Fruit fly (Drosophila melanogaster) whole organism, pupa: Measurements from ENCODE around the gene CG32379.

Source experiments
- CG10348 ChIP-seq: fragments of 200-800 bp; sonication (Bioruptor generic); IDR thresholded peaks from 2 replicates; pipeline ENCODE4 v1.3.6; 2022; ENCODE audit warnings: missing biosample characterization, missing genetic modification characterization
- CG12605 ChIP-seq: fragments of 200-800 bp; sonication (Bioruptor generic); IDR thresholded peaks from 2 replicates; pipeline ENCODE4 v1.3.6; 2022; ENCODE audit warnings: missing biosample characterization, missing genetic modification characterization
- CG13204 ChIP-seq: fragments of 200-800 bp; sonication (Bioruptor generic); optimal IDR thresholded peaks from 2 replicates; lab custom pipeline; 2018; ENCODE audit warnings: missing biosample characterization, mild to moderate bottlenecking, missing genetic modification characterization, moderate library complexity
- CG14655 ChIP-seq: fragments of 200-800 bp; sonication (Bioruptor generic); optimal IDR thresholded peaks from 3 replicates; lab custom pipeline; 2017; ENCODE audit warnings: mild to moderate bottlenecking, missing biosample characterization, missing genetic modification reagents, missing genetic modification characterization
- CG15710 ChIP-seq: fragments of 200-800 bp; sonication (Bioruptor generic); optimal IDR thresholded peaks from 2 replicates; lab custom pipeline; 2018; ENCODE audit warnings: missing biosample characterization, mild to moderate bottlenecking, missing genetic modification characterization, moderate library complexity
- CG17806 ChIP-seq: fragments of 200-800 bp; sonication (Bioruptor generic); optimal IDR thresholded peaks from 2 replicates; lab custom pipeline; 2018; ENCODE audit warnings: missing biosample characterization, mild to moderate bottlenecking, missing genetic modification characterization, moderate library complexity
- CG32121 ChIP-seq: fragments of 200-800 bp; sonication (Bioruptor generic); IDR thresholded peaks from 2 replicates; pipeline ENCODE4 v1.3.6; 2022; ENCODE audit warnings: missing biosample characterization, missing genetic modification characterization
- CG34367 ChIP-seq: fragments of 200-800 bp; sonication (Bioruptor generic); optimal IDR thresholded peaks from 2 replicates; lab custom pipeline; 2018; ENCODE audit warnings: missing biosample characterization, mild to moderate bottlenecking, missing genetic modification characterization
- CG4496 ChIP-seq: fragments of 200-800 bp; sonication (Bioruptor generic); IDR thresholded peaks from 3 replicates; pipeline ENCODE4 v1.3.6; 2022; ENCODE audit warnings: missing biosample characterization, missing genetic modification characterization
- CG8159 ChIP-seq: fragments of 200-800 bp; sonication (Bioruptor generic); optimal IDR thresholded peaks from 3 replicates; lab custom pipeline; 2018; ENCODE audit warnings: missing biosample characterization, mild to moderate bottlenecking, missing genetic modification characterization, moderate library complexity
- CG8301 ChIP-seq: fragments of 200-800 bp; sonication (Bioruptor generic); optimal IDR thresholded peaks from 2 replicates; lab custom pipeline; 2018; ENCODE audit warnings: missing biosample characterization, mild to moderate bottlenecking, missing genetic modification characterization
- CG9948 ChIP-seq: fragments of 200-800 bp; sonication (Bioruptor generic); optimal IDR thresholded peaks from 2 replicates; lab custom pipeline; 2018; ENCODE audit warnings: missing biosample characterization, mild to moderate bottlenecking, missing genetic modification characterization, moderate library complexity
- D1 ChIP-seq: fragments of 200-800 bp; sonication (Bioruptor generic); optimal IDR thresholded peaks from 2 replicates; lab custom pipeline; 2018; ENCODE audit warnings: missing biosample characterization, mild to moderate bottlenecking, missing genetic modification characterization, moderate library complexity
- EcR ChIP-seq: fragments of 200-800 bp; sonication (Bioruptor generic); optimal IDR thresholded peaks from 3 replicates; lab custom pipeline; 2019; ENCODE audit warnings: missing biosample characterization, missing genetic modification characterization, mild to moderate bottlenecking, moderate library complexity, missing genetic modification reagents
- Ets98B ChIP-seq: fragments of 200-800 bp; sonication (Bioruptor generic); IDR thresholded peaks from 2 replicates; pipeline ENCODE4 v1.3.6; 2022; ENCODE audit warnings: missing biosample characterization, missing genetic modification characterization
- Pif1A ChIP-seq: fragments of 200-800 bp; sonication (Bioruptor generic); optimal IDR thresholded peaks from 3 replicates; lab custom pipeline; 2016; ENCODE audit warnings: missing biosample characterization, missing genetic modification characterization
- Pif1B ChIP-seq: fragments of 200-800 bp; sonication (Bioruptor generic); optimal IDR thresholded peaks from 3 replicates; lab custom pipeline; 2016; ENCODE audit warnings: missing biosample characterization, missing genetic modification characterization
- Snoo ChIP-seq: fragments of 200-800 bp; sonication (Bioruptor generic); optimal IDR thresholded peaks from 3 replicates; lab custom pipeline; 2017; ENCODE audit warnings: missing biosample characterization, mild to moderate bottlenecking, missing genetic modification characterization, inconsistent platforms
- fd96Ca ChIP-seq: fragments of 200-800 bp; sonication (Bioruptor generic); IDR thresholded peaks from 3 replicates; pipeline ENCODE4 v1.3.6; 2022; ENCODE audit warnings: missing biosample characterization, missing genetic modification characterization
- gl ChIP-seq: fragments of 200-800 bp; sonication (Bioruptor generic); optimal IDR thresholded peaks from 2 replicates; lab custom pipeline; 2018; ENCODE audit warnings: missing biosample characterization, mild to moderate bottlenecking, missing genetic modification characterization
- rn ChIP-seq: fragments of 200-800 bp; sonication (Bioruptor generic); IDR thresholded peaks from 2 replicates; pipeline ENCODE4 v1.3.6; 2022; ENCODE audit warnings: missing biosample characterization, missing genetic modification characterization

CG32379 gene

DNA sequence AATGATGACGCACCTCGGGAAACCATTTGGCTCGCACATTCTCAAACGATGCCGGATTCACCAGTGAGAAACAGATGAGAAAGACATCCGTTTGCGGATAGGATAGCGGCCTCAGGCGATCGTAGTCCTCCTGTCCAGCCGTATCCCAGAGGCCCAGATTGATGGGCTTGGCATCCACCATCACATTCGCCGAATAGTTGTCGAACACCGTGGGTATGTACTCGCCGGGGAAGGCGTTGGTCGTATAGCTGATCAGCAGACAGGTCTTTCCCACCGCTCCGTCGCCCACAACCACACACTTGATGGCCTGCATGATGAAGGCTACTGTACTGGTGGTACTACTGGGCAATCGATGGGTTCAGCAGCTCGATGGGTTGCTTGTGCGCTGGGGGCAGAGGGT is 38.0 kb downstream of the CG32379 start:
- no peak for TF ChIP-seq rn
- TF ChIP-seq Ets98B (GFP tag; lab: Robert Waterston, UW) = no peak
- no peak for TF ChIP-seq gl (tag; lab: Kevin White, UChicago)
- no peak for TF ChIP-seq CG10348
- TF ChIP-seq CG4496 (GFP tag; lab: Robert Waterston, UW) = no peak
- TF ChIP-seq fd96Ca (GFP tag; lab: Robert Waterston, UW) = no peak
- no peak for TF ChIP-seq CG32121 (GFP tag; lab: Robert Waterston, UW)
- TF ChIP-seq Pif1B = no peak
- no peak for TF ChIP-seq CG13204 (GFP tag; lab: Kevin White, UChicago)
- no peak for TF ChIP-seq Pif1A (GFP tag; lab: Kevin White, UChicago)
- no peak for TF ChIP-seq CG8159 (tag; lab: Kevin White, UChicago)
- TF ChIP-seq EcR = no peak
- no peak for TF ChIP-seq CG34367 (tag; lab: Kevin White, UChicago)
- no peak for TF ChIP-seq D1 (tag; lab: Kevin White, UChicago)
- no peak for TF ChIP-seq Snoo (tag; lab: Kevin White, UChicago)
- TF ChIP-seq CG12605 (GFP tag; lab: Robert Waterston, UW) = no peak

DNA sequence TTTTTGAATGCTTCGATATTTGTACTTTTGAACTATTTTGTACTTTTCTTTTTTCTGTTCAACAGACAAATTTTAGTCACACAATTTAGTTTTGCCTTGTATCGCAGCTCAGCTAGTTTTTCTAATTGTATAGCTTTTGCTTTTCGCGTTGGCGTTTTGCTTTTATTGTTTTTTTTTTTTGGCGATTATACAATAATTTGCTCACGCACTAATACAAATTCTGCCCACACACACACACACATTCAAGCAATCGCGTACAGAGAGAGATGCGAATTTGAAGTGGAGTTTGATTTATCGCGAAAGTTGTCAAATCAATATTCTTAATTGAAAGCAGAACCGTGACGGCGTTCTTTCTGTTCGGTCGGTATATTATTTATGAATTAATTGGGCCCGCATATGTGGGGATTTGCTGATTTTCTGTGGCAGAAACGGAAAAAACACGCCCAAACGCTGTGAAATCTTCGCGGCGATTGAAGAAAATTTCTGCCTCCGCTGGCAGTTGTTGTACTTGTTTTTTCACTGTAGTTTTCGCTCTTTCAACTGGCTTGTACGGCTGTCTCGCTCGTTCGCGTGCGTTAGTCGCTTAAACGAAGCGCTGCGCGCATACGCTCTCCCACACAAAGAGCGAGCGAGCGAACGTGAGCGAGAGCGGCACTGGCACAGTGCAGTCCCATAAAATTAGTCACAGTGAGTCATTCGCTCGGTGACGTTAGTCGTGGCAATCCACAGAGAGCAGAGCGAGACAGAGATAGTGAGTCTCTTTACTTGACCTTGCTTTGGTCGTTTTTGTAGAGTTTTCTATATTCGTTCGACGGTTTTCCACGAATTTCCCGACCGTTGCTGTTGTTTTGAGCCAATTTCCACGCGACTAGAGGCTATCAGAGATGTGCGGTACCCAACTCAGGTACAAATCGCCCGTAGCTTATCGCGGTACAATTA is 38.8 kb downstream of the CG32379 start, which contains the start of gene Rac2:
TSS of gene Rac2 (minus strand) at position 476 of the 939 bp plus-strand sequence.
- TF ChIP-seq CG17806 (tag; lab: Kevin White, UChicago) (peak; percentile 10), CG10348 (no peak), CG9948 (tag; lab: Kevin White, UChicago) (peak; percentile 45), gl (tag; lab: Kevin White, UChicago) (peak; percentile 52), CG8159 (tag; lab: Kevin White, UChicago) (peak; percentile 48), EcR (peak; percentile 68), CG15710 (tag; lab: Kevin White, UChicago) (peak; percentile 20), D1 (tag; lab: Kevin White, UChicago) (no peak), CG13204 (GFP tag; lab: Kevin White, UChicago) (peak; percentile 64), Pif1A (GFP tag; lab: Kevin White, UChicago) (peak; percentile 53), CG8301 (tag; lab: Kevin White, UChicago) (peak; percentile 58), Ets98B (GFP tag; lab: Robert Waterston, UW) (peak; percentile 67), rn (no peak), CG14655 (GFP tag; lab: Kevin White, UChicago) (peak; percentile 63), CG32121 (GFP tag; lab: Robert Waterston, UW) (peak; percentile 68), Pif1B (peak; percentile 65), Snoo (tag; lab: Kevin White, UChicago) (peak; percentile 21), CG34367 (tag; lab: Kevin White, UChicago) (peak; percentile 26), CG12605 (GFP tag; lab: Robert Waterston, UW) (peak; percentile 57), CG4496 (GFP tag; lab: Robert Waterston, UW) (peak; percentile 72), fd96Ca (GFP tag; lab: Robert Waterston, UW) (peak; percentile 74; the same call in 2 of the 3 replicates)

DNA sequence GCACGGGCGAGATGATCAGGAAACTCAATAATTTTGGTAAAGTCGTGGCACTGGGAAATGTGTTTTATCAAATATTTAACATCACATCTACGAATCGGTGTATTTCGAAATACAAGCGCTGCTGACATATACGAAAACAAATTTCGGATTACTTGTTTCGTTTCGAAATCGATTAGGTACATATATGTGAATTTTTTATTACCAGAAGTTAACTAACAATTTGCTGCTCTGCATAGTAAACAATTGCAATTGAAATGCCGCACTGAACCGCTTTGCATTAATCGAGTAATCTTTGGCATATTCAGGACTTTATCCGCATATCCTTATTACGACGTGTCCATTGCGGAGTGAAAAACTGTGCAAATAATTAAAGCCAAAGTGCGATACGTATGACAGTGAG is 41.2 kb downstream of the CG32379 start, which contains the start of gene CG14835:
TSS of gene CG14835 (minus strand) at position 101 of the 400 bp plus-strand sequence.
- TF ChIP-seq CG13204 (GFP tag; lab: Kevin White, UChicago) (no peak), CG15710 (tag; lab: Kevin White, UChicago) (no peak), CG12605 (GFP tag; lab: Robert Waterston, UW) (no peak), CG9948 (tag; lab: Kevin White, UChicago) (no peak), CG32121 (GFP tag; lab: Robert Waterston, UW) (no peak), CG14655 (GFP tag; lab: Kevin White, UChicago) (no peak), gl (tag; lab: Kevin White, UChicago) (no peak), EcR (no peak), CG8159 (tag; lab: Kevin White, UChicago) (no peak), CG4496 (GFP tag; lab: Robert Waterston, UW) (no peak)

DNA sequence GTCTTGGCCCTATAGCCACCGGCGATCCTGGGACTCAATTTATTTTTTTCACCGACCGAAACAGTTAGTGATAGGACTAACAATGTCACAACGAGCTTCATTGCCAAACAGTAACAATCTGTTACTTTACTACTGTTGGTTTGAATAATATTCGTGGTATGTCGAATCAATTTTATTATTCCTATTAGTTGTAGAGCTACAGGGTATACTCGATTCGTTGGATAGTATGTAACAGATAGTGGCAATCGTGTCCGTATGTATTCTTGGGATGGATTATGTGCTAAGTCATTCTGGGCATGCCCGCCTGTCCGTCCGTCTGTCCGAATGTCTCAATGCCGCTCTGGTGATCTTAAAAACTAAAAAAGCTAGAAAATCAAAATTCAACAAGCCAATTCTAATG is 43.1 kb downstream of the CG32379 start, which contains the start of gene sphinx1:
TSS of gene sphinx1 (minus strand) at position 101 of the 400 bp plus-strand sequence.
- no peak for TF ChIP-seq fd96Ca (GFP tag; lab: Robert Waterston, UW)
- no peak for TF ChIP-seq Snoo (tag; lab: Kevin White, UChicago)
- no peak for TF ChIP-seq Ets98B (GFP tag; lab: Robert Waterston, UW)
- no peak for TF ChIP-seq CG15710 (tag; lab: Kevin White, UChicago)
- TF ChIP-seq CG9948 (tag; lab: Kevin White, UChicago) = no peak
- TF ChIP-seq CG8301 (tag; lab: Kevin White, UChicago) = no peak
- no peak for TF ChIP-seq CG34367 (tag; lab: Kevin White, UChicago)
- TF ChIP-seq CG32121 (GFP tag; lab: Robert Waterston, UW) = no peak
- TF ChIP-seq CG17806 (tag; lab: Kevin White, UChicago) = no peak
- TF ChIP-seq Pif1B = no peak
- TF ChIP-seq CG12605 (GFP tag; lab: Robert Waterston, UW) = no peak
- no peak for TF ChIP-seq CG8159 (tag; lab: Kevin White, UChicago)
- TF ChIP-seq CG13204 (GFP tag; lab: Kevin White, UChicago) = no peak
- TF ChIP-seq CG10348 = no peak
- TF ChIP-seq D1 (tag; lab: Kevin White, UChicago) = no peak
- TF ChIP-seq EcR = no peak
- TF ChIP-seq CG14655 (GFP tag; lab: Kevin White, UChicago) = no peak
- no peak for TF ChIP-seq CG4496 (GFP tag; lab: Robert Waterston, UW)

DNA sequence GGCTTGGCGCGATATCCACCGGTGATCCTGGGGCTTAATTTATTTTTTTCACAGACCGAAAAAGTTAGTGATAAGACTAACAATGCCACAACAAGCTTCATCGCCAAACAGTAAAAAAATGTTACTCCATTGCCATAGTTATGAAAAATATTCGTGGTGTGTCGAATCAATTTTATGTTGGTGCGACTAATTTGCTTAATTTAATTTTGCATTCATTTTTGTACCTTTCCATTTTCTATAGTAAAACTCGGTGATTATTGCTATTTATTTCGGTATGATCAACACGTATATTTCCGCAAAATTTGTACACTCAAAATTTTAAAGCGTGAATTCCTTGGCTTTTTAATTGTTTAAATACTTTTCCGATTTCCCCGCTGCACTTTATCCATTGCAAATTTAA is 44.5 kb downstream of the CG32379 start, which contains the start of gene sphinx2:
TSS of gene sphinx2 (minus strand) at position 101 of the 400 bp plus-strand sequence.
- TF ChIP-seq Pif1A (GFP tag; lab: Kevin White, UChicago) (no peak), CG34367 (tag; lab: Kevin White, UChicago) (no peak), CG9948 (tag; lab: Kevin White, UChicago) (no peak), Ets98B (GFP tag; lab: Robert Waterston, UW) (no peak), Snoo (tag; lab: Kevin White, UChicago) (no peak), fd96Ca (GFP tag; lab: Robert Waterston, UW) (no peak), Pif1B (no peak), CG10348 (no peak), D1 (tag; lab: Kevin White, UChicago) (no peak), CG14655 (GFP tag; lab: Kevin White, UChicago) (no peak), CG15710 (tag; lab: Kevin White, UChicago) (no peak), CG32121 (GFP tag; lab: Robert Waterston, UW) (no peak), CG8159 (tag; lab: Kevin White, UChicago) (no peak), CG13204 (GFP tag; lab: Kevin White, UChicago) (no peak), CG4496 (GFP tag; lab: Robert Waterston, UW) (no peak), CG8301 (tag; lab: Kevin White, UChicago) (no peak), CG12605 (GFP tag; lab: Robert Waterston, UW) (no peak), rn (no peak), EcR (no peak)
